Worm (Caenorhabditis elegans): ENCODE measurements around the gene plk-1.

Gene plk-1

DNA sequence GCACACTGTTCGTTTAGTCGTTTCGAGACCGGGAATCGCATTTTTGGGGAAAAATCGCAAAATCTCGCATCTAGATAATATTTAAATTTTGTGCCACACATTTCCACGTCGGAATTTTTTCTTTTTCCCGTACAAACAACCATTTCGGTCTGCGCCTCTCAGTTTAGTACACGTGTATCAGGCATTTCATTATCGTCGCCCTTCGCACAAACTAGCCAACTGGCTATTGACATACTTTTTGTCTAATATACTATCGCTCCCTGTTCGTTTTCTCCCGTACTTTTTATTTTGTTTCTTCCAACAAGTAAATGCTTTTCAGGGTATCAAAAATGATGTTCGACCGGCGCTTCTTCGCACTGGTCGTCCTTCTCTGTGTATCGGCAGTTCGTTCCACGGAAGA lies 32.2 kb downstream of the plk-1 start, which contains the start of gene C14B9.2:
C14B9.2 (plus strand) TSS at position 320 of the 400 bp plus-strand sequence.
- TF ChIP-seq lsy-2 (tag; optimal IDR thresholded peaks at IDR 0.05), result peak in 1 of 2 experiments; percentile 16
- TF ChIP-seq daf-16 (GFP tag; optimal IDR thresholded peaks at IDR 0.05), result no peak
- peak; percentile 78 for TF ChIP-seq daf-16 (tag; optimal IDR thresholded peaks at IDR 0.05)
- TF ChIP-seq mxl-3 (GFP tag; optimal IDR thresholded peaks at IDR 0.05), result peak; percentile 75
- no peak for TF ChIP-seq arid-1 (GFP tag; conservative IDR thresholded peaks at IDR 0.05)
- TF ChIP-seq nhr-28 (tag; optimal IDR thresholded peaks at IDR 0.05), result peak; percentile 54
- TF ChIP-seq nhr-42 (GFP tag; IDR thresholded peaks at IDR 0.05), result no peak

- TF ChIP-seq dpl-1 (GFP tag; optimal IDR thresholded peaks at IDR 0.05) (no peak), unc-62 (GFP tag; optimal IDR thresholded peaks at IDR 0.05 in 1 of 2) (peak in 1 of 2 experiments; percentile 86), unc-62 (tag; optimal IDR thresholded peaks at IDR 0.05) (no peak), F44E2.7 (GFP tag; IDR thresholded peaks at IDR 0.05) (no peak), mdt-29 (GFP tag; IDR thresholded peaks at IDR 0.05) (no peak), mxl-2 (GFP tag; conservative IDR thresholded peaks at IDR 0.05) (no peak), lsy-2 (tag; optimal IDR thresholded peaks at IDR 0.05) (peak in 1 of 2 experiments; percentile 12), sdz-12 (GFP tag; optimal IDR thresholded peaks at IDR 0.05) (no peak), aha-1 (tag) (peak; percentile 89), nhr-111 (GFP tag; optimal IDR thresholded peaks at IDR 0.05) (no peak), ceh-20 (GFP tag; IDR thresholded peaks at IDR 0.05) (no peak), madf-5 (GFP tag; IDR thresholded peaks at IDR 0.05) (no peak), aly-2 (tag; optimal IDR thresholded peaks at IDR 0.05) (no peak), daf-8 (GFP tag; IDR thresholded peaks at IDR 0.05) (no peak), dve-1 (tag; optimal IDR thresholded peaks at IDR 0.05; ENCODE audit: insufficient read depth) (peak; percentile 43), ama-1 (optimal IDR thresholded peaks at IDR 0.05) (peak; percentile 51), nhr-102 (tag; optimal IDR thresholded peaks at IDR 0.05) (peak; percentile 4), nhr-237 (tag; optimal IDR thresholded peaks at IDR 0.05) (no peak), pha-4 (GFP tag; IDR thresholded peaks at IDR 0.05) (peak; percentile 51; the same call in 1 of the 2 replicates), pha-4 (tag; optimal IDR thresholded peaks at IDR 0.05) (peak; percentile 78), hlh-30 (tag; optimal IDR thresholded peaks at IDR 0.05; ENCODE audit: insufficient read depth) (peak; percentile 14), daf-16 (GFP tag; optimal IDR thresholded peaks at IDR 0.05) (no peak), daf-16 (tag; optimal IDR thresholded peaks at IDR 0.05) (peak; percentile 40)
Measured at ce11 chrIII:8136517-8137099, 35.5 kb downstream of the plk-1 start.

- TF ChIP-seq zfp-3 (GFP tag; conservative IDR thresholded peaks at IDR 0.05) (no peak), mdl-1 (tag; optimal IDR thresholded peaks at IDR 0.05) (no peak), aly-2 (tag; optimal IDR thresholded peaks at IDR 0.05) (no peak), unc-39 (tag; optimal IDR thresholded peaks at IDR 0.05) (no peak), zip-2 (tag; optimal IDR thresholded peaks at IDR 0.05) (no peak), nhr-102 (tag; optimal IDR thresholded peaks at IDR 0.05) (no peak), ceh-62 (tag; optimal IDR thresholded peaks at IDR 0.05) (no peak)
Measured at ce11 chrIII:8137777-8138176, 36.6 kb downstream of the plk-1 start, which contains the start of gene hsp-12.2. Gene hsp-12.2 (plus strand): TSS chrIII:8138077.

DNA sequence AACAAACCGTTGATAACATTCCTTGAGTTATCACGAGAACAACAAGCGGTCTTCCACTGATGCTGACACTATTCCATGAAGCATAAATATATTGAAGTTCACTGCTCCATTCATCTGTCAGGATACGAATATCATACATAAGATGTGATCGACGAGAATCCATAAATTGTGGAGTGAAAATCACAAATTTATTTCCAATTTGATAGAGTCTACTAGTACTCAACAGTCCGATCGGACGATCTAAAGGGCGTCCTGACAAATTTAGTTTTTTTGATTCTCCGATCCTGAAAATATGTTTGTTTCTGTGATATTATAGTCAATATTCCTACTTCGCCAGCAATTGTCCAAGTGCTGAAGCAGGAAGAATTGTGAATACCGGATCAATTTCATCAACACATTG lies 41.1 kb downstream of the plk-1 start:
- TF ChIP-seq aha-1 (tag), result peak; percentile 20
- peak in 1 of 2 experiments; percentile 96 for TF ChIP-seq unc-62 (GFP tag; optimal IDR thresholded peaks at IDR 0.05 in 1 of 2)
- TF ChIP-seq unc-62 (tag; optimal IDR thresholded peaks at IDR 0.05), result no peak
- no peak for TF ChIP-seq ztf-7 (tag; optimal IDR thresholded peaks at IDR 0.05)
- no peak for TF ChIP-seq nhr-102 (tag; optimal IDR thresholded peaks at IDR 0.05)
- no peak for TF ChIP-seq php-3 (GFP tag; IDR thresholded peaks at IDR 0.05)

Measured in whole organism, L4 larva.